Fruit fly (Drosophila melanogaster): Measurements from ENCODE around the gene CG11891.

Gene CG11891

dm6 chr3R:25320051-25320705, 50.2 kb downstream of the CG11891 start, which contains the start of gene CG10560:
TSS of gene CG10560 (minus strand) at chr3R:25320101.
- no peak for TF ChIP-seq dac (GFP tag; optimal IDR thresholded peaks at IDR 0.05)
- TF ChIP-seq Eip78C (GFP tag) = no peak
- no peak for TF ChIP-seq CG3919 (GFP tag; optimal IDR thresholded peaks at IDR 0.05)
- TF ChIP-seq Ets96B (tag; optimal IDR thresholded peaks at IDR 0.05) = no peak
- no peak for TF ChIP-seq OdsH (GFP tag; optimal IDR thresholded peaks at IDR 0.05)
- no peak for TF ChIP-seq Hr4 (GFP tag; optimal IDR thresholded peaks at IDR 0.05)
- no peak for TF ChIP-seq CG34406 (GFP tag; optimal IDR thresholded peaks at IDR 0.05)
- no peak for TF ChIP-seq CG10669 (GFP tag; optimal IDR thresholded peaks at IDR 0.05)
- no peak for TF ChIP-seq CG4318 (GFP tag; optimal IDR thresholded peaks at IDR 0.05)
- TF ChIP-seq CG11294 (GFP tag; IDR thresholded peaks at IDR 0.05) = no peak
- TF ChIP-seq CG6854 (GFP tag; optimal IDR thresholded peaks at IDR 0.05) = no peak
- TF ChIP-seq Blimp-1 (GFP tag; optimal IDR thresholded peaks at IDR 0.05) = no peak
- no peak for TF ChIP-seq CG32006 (GFP tag; optimal IDR thresholded peaks at IDR 0.05)
- no peak for TF ChIP-seq acj6 (GFP tag; optimal IDR thresholded peaks at IDR 0.05)
- no peak for TF ChIP-seq Sox14 (GFP tag; optimal IDR thresholded peaks at IDR 0.05)
- no peak for TF ChIP-seq Hr39 (GFP tag; optimal IDR thresholded peaks at IDR 0.05)

- TF ChIP-seq CG10669 (GFP tag; optimal IDR thresholded peaks at IDR 0.05) (no peak), CG16779 (tag; optimal IDR thresholded peaks at IDR 0.05) (no peak), eg (GFP tag; IDR thresholded peaks at IDR 0.05) (no peak), Sox102F (GFP tag; optimal IDR thresholded peaks at IDR 0.05) (no peak), CG8119 (GFP tag; IDR thresholded peaks at IDR 0.05) (no peak), OdsH (GFP tag; optimal IDR thresholded peaks at IDR 0.05) (no peak), CG11294 (GFP tag; IDR thresholded peaks at IDR 0.05) (no peak), Lpt (GFP tag; optimal IDR thresholded peaks at IDR 0.05) (no peak), CG6276 (GFP tag; optimal IDR thresholded peaks at IDR 0.05) (no peak), Gug (GFP tag; IDR thresholded peaks at IDR 0.05) (no peak), CG6163 (GFP tag; IDR thresholded peaks at IDR 0.05) (no peak), CG8632 (GFP tag; optimal IDR thresholded peaks at IDR 0.05) (no peak), dsx (GFP tag; optimal IDR thresholded peaks at IDR 0.05; ENCODE audit: poor library complexity, severe bottlenecking) (no peak), CG4318 (GFP tag; optimal IDR thresholded peaks at IDR 0.05) (no peak), lz (GFP tag; optimal IDR thresholded peaks at IDR 0.05) (no peak)
Observed at dm6 chr3R:25320898-25321297, 50.9 kb downstream of the CG11891 start.

dm6 chr3R:25321681-25322080, 51.7 kb downstream of the CG11891 start:
- TF ChIP-seq dac (GFP tag; optimal IDR thresholded peaks at IDR 0.05) (no peak), svp (GFP tag) (peak; percentile 72), CG15336 (GFP tag; IDR thresholded peaks at IDR 0.05) (no peak), CG6163 (GFP tag; IDR thresholded peaks at IDR 0.05) (no peak)

dm6 chr3R:25322657-25323056, 52.6 kb downstream of the CG11891 start, which contains the start of gene CG10562:
TSS of gene CG10562 (minus strand) at chr3R:25322757.
- TF ChIP-seq CG16779 (tag; optimal IDR thresholded peaks at IDR 0.05) (no peak), CG4318 (GFP tag; optimal IDR thresholded peaks at IDR 0.05) (no peak), acj6 (GFP tag; optimal IDR thresholded peaks at IDR 0.05) (no peak), Lpt (GFP tag; optimal IDR thresholded peaks at IDR 0.05) (no peak), CG31627 (GFP tag; optimal IDR thresholded peaks at IDR 0.05) (no peak), svp (GFP tag) (no peak), Hr38 (GFP tag; optimal IDR thresholded peaks at IDR 0.05) (no peak), Eip75B (GFP tag; optimal IDR thresholded peaks at IDR 0.05) (no peak), dac (GFP tag; optimal IDR thresholded peaks at IDR 0.05) (no peak), CG8119 (GFP tag; IDR thresholded peaks at IDR 0.05) (no peak), Smox (GFP tag; optimal IDR thresholded peaks at IDR 0.05) (no peak), cyc (GFP tag; optimal IDR thresholded peaks at IDR 0.05) (no peak), CG8632 (GFP tag; optimal IDR thresholded peaks at IDR 0.05) (no peak), ss (GFP tag; optimal IDR thresholded peaks at IDR 0.05) (no peak), dsx (GFP tag; optimal IDR thresholded peaks at IDR 0.05; ENCODE audit: poor library complexity, severe bottlenecking) (no peak), Gug (GFP tag; IDR thresholded peaks at IDR 0.05) (no peak)
